Fruit fly (Drosophila melanogaster): ENCODE results near the gene Spn28F.

Gene Spn28F

DNA sequence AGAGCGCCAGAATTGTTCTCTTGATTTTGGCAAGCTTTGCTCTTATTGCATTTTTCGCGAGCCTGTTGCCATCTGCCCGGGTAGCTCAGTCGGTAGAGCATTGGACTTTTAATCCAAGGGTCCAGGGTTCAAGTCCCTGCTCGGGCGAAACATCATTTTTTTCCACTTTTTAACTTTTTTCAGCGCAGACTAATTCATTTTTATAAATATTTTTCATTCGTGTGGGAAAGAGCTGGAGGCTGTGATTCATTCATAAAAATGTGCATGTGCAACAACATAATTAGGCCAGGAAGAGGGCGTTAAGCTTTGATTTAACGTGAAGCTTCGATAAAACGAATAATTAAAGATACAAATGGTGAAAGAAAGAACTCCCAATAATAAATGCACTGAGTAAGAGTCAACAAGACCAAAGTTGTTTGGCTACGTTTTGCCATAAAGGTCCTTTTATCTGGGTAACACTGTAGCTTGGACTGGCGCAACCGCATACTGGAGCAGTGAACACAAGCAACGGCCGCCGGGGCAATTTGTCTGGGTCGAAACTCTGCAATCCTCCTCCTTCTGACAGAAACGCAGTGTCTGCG, 49.1 kb upstream of the Spn28F start (continued):
- TF ChIP-seq nerfin-1 (tag; optimal IDR thresholded peaks at IDR 0.05) (no peak), CG13894 (tag; optimal IDR thresholded peaks at IDR 0.05) (no peak), corto (GFP tag; optimal IDR thresholded peaks at IDR 0.05) (peak; percentile 68), H15 (GFP tag; IDR thresholded peaks at IDR 0.05) (0 out of 3 replicates have a peak, but pooled peaks have one; percentile 14), chinmo (GFP tag; IDR thresholded peaks at IDR 0.05; ENCODE audit: partially characterized antibody) (no peak), Blimp-1 (GFP tag; optimal IDR thresholded peaks at IDR 0.05) (peak; percentile 15), Usf (GFP tag; optimal IDR thresholded peaks at IDR 0.05) (no peak), CG1603 (tag; optimal IDR thresholded peaks at IDR 0.05) (no peak), tap (tag; optimal IDR thresholded peaks at IDR 0.05) (no peak), CHES-1-like (GFP tag; optimal IDR thresholded peaks at IDR 0.05) (no peak), wek (GFP tag; optimal IDR thresholded peaks at IDR 0.05) (no peak), CG2120 (GFP tag; optimal IDR thresholded peaks at IDR 0.05) (no peak), Ets65A (GFP tag) (peak; percentile 88), CG13296 (GFP tag; optimal IDR thresholded peaks at IDR 0.05) (no peak), gem (tag; optimal IDR thresholded peaks at IDR 0.05) (peak; percentile 27), so (GFP tag; IDR thresholded peaks at IDR 0.05) (no peak), Dll (GFP tag; IDR thresholded peaks at IDR 0.05; ENCODE audit: partially characterized antibody) (no peak), kay (GFP tag; optimal IDR thresholded peaks at IDR 0.05) (no peak), CG8290 (GFP tag; optimal IDR thresholded peaks at IDR 0.05) (no peak), CG8290 (tag; optimal IDR thresholded peaks at IDR 0.05) (no peak), sob (GFP tag; IDR thresholded peaks at IDR 0.05) (no peak), vnd (GFP tag; IDR thresholded peaks at IDR 0.05; ENCODE audit: partially characterized antibody) (no peak), CG17802 (tag; optimal IDR thresholded peaks at IDR 0.05) (no peak), bowl (GFP tag; IDR thresholded peaks at IDR 0.05) (no peak), CG7928 (GFP tag; optimal IDR thresholded peaks at IDR 0.05) (no peak), Opbp (GFP tag; IDR thresholded peaks at IDR 0.05; ENCODE audit: partially characterized antibody) (no peak), jigr1 (GFP tag; IDR thresholded peaks at IDR 0.05) (no peak), salm (tag; optimal IDR thresholded peaks at IDR 0.05) (no peak), Atf3 (GFP tag; optimal IDR thresholded peaks at IDR 0.05) (no peak), NC2α (GFP tag; optimal IDR thresholded peaks at IDR 0.05) (no peak), Ravus (GFP tag; IDR thresholded peaks at IDR 0.05) (no peak), MTF-1 (GFP tag; optimal IDR thresholded peaks at IDR 0.05; ENCODE audit: borderline replicate concordance) (no peak), Bteb2 (GFP tag; optimal IDR thresholded peaks at IDR 0.05) (no peak), Mrtf (GFP tag; IDR thresholded peaks at IDR 0.05) (no peak), Hr3 (GFP tag; optimal IDR thresholded peaks at IDR 0.05) (no peak), Hr39 (optimal IDR thresholded peaks at IDR 0.05) (no peak), Sox102F (GFP tag; optimal IDR thresholded peaks at IDR 0.05) (peak; percentile 34), lmd (GFP tag; IDR thresholded peaks at IDR 0.05) (no peak), ci (GFP tag; IDR thresholded peaks at IDR 0.05) (peak; percentile 69; the same call in 2 of the 3 replicates), maf-S (GFP tag; optimal IDR thresholded peaks at IDR 0.05) (no peak), zen2 (GFP tag; IDR thresholded peaks at IDR 0.05; ENCODE audit: partially characterized antibody) (no peak), sug (tag; optimal IDR thresholded peaks at IDR 0.05) (no peak), fru (optimal IDR thresholded peaks at IDR 0.05) (no peak), org-1 (GFP tag; optimal IDR thresholded peaks at IDR 0.05) (no peak), inv (GFP tag; IDR thresholded peaks at IDR 0.05; ENCODE audit: partially characterized antibody) (no peak), disco-r (GFP tag; optimal IDR thresholded peaks at IDR 0.05) (no peak), run (tag; optimal IDR thresholded peaks at IDR 0.05) (no peak), Hmx (GFP tag; optimal IDR thresholded peaks at IDR 0.05) (no peak), CG11504 (tag; optimal IDR thresholded peaks at IDR 0.05) (peak; percentile 42), pan (optimal IDR thresholded peaks at IDR 0.05) (no peak), pan (GFP tag; optimal IDR thresholded peaks at IDR 0.05 in 1 of 2, IDR thresholded peaks at IDR 0.05 in 1 of 2) (peak in 1 of 2 experiments; percentile 25), CG34224 (GFP tag; IDR thresholded peaks at IDR 0.05; ENCODE audit: partially characterized antibody) (no peak)
